Fruit fly (Drosophila melanogaster): ENCODE measurements around the gene hyx.

- TF ChIP-seq Pif1B (GFP tag; optimal IDR thresholded peaks at IDR 0.05) (no peak), gl (tag; optimal IDR thresholded peaks at IDR 0.05) (no peak)
Observed at dm6 chr3R:9011708-9012107, 26.9 kb upstream of the hyx start.

Data from whole organism, pupa.